Worm (Caenorhabditis elegans): ENCODE data around the gene Y5H2B.3.
A peak's percentile ranks its signal among the peaks of the same experiment; 100 is the strongest.

Gene Y5H2B.3

DNA sequence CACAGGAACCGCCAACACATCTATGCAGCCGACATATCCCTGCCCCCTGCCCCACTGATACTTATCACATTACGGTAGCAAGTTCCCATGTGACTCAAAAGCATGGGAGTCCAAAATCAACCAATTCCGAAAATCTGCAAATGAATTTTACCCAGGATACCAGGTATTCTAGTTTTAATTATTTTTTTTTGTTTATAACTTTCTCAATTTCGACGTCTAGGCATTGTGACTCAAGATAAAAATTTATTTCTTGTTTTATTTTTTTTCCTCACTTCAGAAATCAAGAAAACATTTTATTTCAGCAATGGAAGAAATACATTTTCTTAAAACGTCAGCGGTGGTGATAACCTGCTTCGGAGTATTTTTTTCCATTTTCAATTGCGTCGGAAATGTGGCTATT, 36.6 kb upstream of the Y5H2B.3 start, which contains the start of gene srbc-24:
srbc-24 (plus strand) TSS at position 301 of the 400 bp plus-strand sequence.
- TF ChIP-seq ets-5 (GFP tag; IDR thresholded peaks at IDR 0.05) (no peak), Y116A8C.19 (tag; optimal IDR thresholded peaks at IDR 0.05; ENCODE audit: borderline replicate concordance) (no peak), nhr-19 (GFP tag; conservative IDR thresholded peaks at IDR 0.05) (no peak), mep-1 (tag; optimal IDR thresholded peaks at IDR 0.05) (no peak), fkh-10 (GFP tag; optimal IDR thresholded peaks at IDR 0.05) (no peak)

DNA sequence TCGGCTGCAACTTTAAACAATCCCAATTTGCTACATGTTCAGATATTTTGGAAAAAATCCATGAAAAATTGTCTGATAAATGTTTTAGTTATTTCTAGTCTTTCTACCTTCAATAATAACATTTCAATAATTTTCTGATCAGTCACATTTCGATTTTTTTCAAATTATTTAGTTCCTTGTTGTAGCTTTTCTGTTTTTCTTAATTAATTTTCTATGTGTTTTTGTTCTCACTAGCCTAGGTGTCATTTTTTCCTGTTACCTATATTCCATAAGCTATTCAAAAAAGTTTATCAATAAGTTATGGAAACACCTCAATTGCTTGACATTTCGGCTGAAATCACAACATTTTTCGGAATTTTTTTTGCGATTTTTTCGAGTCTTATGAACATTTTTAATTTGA, 34.8 kb upstream of the Y5H2B.3 start, which contains the start of gene srbc-23:
srbc-23 (plus strand) TSS at position 301 of the 400 bp plus-strand sequence.
- TF ChIP-seq aha-1 (tag; optimal IDR thresholded peaks at IDR 0.05) (no peak), ceh-90 (tag; optimal IDR thresholded peaks at IDR 0.05) (no peak), nhr-20 (tag; optimal IDR thresholded peaks at IDR 0.05) (no peak), jun-1 (tag; optimal IDR thresholded peaks at IDR 0.05) (no peak), nhr-71 (tag; optimal IDR thresholded peaks at IDR 0.05) (no peak), F16B12.6 (tag; optimal IDR thresholded peaks at IDR 0.05) (no peak), dsc-1 (tag; optimal IDR thresholded peaks at IDR 0.05) (no peak), tlp-1 (tag; optimal IDR thresholded peaks at IDR 0.05) (no peak), fkh-4 (tag; optimal IDR thresholded peaks at IDR 0.05; ENCODE audit: borderline replicate concordance) (no peak), ces-1 (GFP tag; optimal IDR thresholded peaks at IDR 0.05) (no peak), vab-15 (tag; optimal IDR thresholded peaks at IDR 0.05) (no peak), nhr-77 (tag; optimal IDR thresholded peaks at IDR 0.05) (no peak)

DNA sequence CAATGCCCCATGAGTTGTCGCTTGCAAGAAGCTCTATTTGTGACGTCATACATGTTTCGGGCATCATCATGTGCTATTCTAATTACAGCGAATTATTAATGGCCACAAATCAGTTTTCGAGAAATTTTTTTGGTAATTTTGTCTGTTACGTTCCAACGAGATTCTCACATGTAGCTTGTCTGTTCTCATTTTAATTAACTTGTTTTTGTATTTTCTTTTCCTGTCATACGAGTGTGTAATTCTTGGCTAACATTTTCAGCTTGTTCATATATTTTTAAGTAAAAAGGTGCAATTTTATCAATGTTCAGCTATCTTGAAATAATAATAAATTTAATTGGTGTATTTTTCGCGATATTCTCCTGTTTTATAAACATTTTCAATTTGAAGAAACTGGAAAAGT, 32.9 kb upstream of the Y5H2B.3 start, which contains the start of gene srbc-21:
srbc-21 (plus strand) TSS at position 301 of the 400 bp plus-strand sequence.
- TF ChIP-seq nhr-12 (tag; optimal IDR thresholded peaks at IDR 0.05) (no peak), efl-1 (optimal IDR thresholded peaks at IDR 0.05) (no peak), efl-1 (GFP tag; optimal IDR thresholded peaks at IDR 0.05 in 1 of 2) (peak in 1 of 2 experiments; percentile 12)

DNA sequence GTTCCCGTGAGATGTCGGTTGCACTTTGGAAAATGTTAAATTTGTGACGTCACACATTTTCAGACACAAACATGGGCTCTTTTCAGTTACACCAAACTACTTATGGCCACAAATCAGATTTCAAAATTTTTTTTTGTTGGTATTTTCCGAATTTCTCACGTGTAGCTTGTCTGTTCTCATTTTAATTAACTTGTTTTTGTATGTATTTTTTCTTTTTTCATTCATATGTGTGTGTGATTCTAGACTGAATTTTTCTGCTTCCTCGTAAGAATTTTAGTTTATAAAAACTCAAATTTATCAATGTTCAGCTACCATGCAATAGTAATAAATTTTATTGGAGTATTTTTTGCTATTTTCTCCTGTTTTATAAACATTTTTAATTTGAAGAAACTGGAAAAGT, 31.3 kb upstream of the Y5H2B.3 start, which contains the start of gene srbc-22:
srbc-22 (plus strand) TSS at position 301 of the 400 bp plus-strand sequence.
- TF ChIP-seq skn-1 (tag; optimal IDR thresholded peaks at IDR 0.05), result no peak
- TF ChIP-seq fos-1 (tag; optimal IDR thresholded peaks at IDR 0.05), result no peak
- no peak for TF ChIP-seq ztf-4 (tag; optimal IDR thresholded peaks at IDR 0.05)
- TF ChIP-seq ets-5 (GFP tag; IDR thresholded peaks at IDR 0.05), result no peak
- no peak for TF ChIP-seq elt-3 (tag; optimal IDR thresholded peaks at IDR 0.05)
- TF ChIP-seq nhr-85 (tag), result no peak
- TF ChIP-seq fkh-8 (tag; optimal IDR thresholded peaks at IDR 0.05), result no peak
- no peak for TF ChIP-seq snpc-4 (tag; optimal IDR thresholded peaks at IDR 0.05)
- TF ChIP-seq hlh-17 (GFP tag; optimal IDR thresholded peaks at IDR 0.05; ENCODE audit: borderline replicate concordance), result no peak
- no peak for TF ChIP-seq dsc-1 (tag; optimal IDR thresholded peaks at IDR 0.05)
- TF ChIP-seq nhr-90 (tag; optimal IDR thresholded peaks at IDR 0.05; ENCODE audit: poor library complexity), result no peak
- no peak for TF ChIP-seq pax-3 (tag; optimal IDR thresholded peaks at IDR 0.05)
- no peak for TF ChIP-seq C16A3.4 (tag; optimal IDR thresholded peaks at IDR 0.05)
- no peak for TF ChIP-seq efl-3 (GFP tag; optimal IDR thresholded peaks at IDR 0.05)
- no peak for TF ChIP-seq lin-15B (tag; optimal IDR thresholded peaks at IDR 0.05)

DNA sequence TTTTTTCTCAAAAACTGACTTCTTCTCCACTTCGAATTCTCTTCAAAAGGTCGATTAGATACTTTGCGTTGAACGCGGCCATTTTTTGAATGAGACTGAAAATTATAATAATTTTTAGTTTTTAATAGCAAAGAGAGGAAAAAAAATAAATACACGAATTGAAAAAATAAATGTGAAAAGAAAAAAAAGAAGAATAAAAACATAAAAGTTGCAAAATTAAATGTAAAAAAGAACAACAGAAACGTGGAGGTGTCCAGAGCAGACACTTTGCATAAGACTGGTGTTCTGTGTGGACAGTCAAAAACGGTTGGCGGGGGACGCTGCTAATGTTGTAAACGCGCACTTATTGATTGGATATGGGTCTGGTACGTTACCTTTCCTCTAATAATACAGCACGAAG, 28.8 kb upstream of the Y5H2B.3 start, which contains the start of gene C45H4.14:
C45H4.14 (minus strand) TSS at position 101 of the 400 bp plus-strand sequence.
- no peak for TF ChIP-seq ceh-8 (GFP tag; optimal IDR thresholded peaks at IDR 0.05)
- no peak for TF ChIP-seq nhr-19 (GFP tag; conservative IDR thresholded peaks at IDR 0.05)
- TF ChIP-seq mdl-1 (tag; optimal IDR thresholded peaks at IDR 0.05), result no peak
- no peak for TF ChIP-seq sup-37 (GFP tag; optimal IDR thresholded peaks at IDR 0.05)
- TF ChIP-seq lin-39 (tag; optimal IDR thresholded peaks at IDR 0.05), result no peak
- no peak for TF ChIP-seq snu-23 (GFP tag; optimal IDR thresholded peaks at IDR 0.05)
- TF ChIP-seq mep-1 (tag; optimal IDR thresholded peaks at IDR 0.05), result no peak
- TF ChIP-seq egl-27 (tag; optimal IDR thresholded peaks at IDR 0.05), result no peak
- no peak for TF ChIP-seq lin-13 (GFP tag; optimal IDR thresholded peaks at IDR 0.05)
- TF ChIP-seq nhr-20 (tag; optimal IDR thresholded peaks at IDR 0.05), result no peak
- TF ChIP-seq xbp-1 (tag; optimal IDR thresholded peaks at IDR 0.05), result no peak
- no peak for TF ChIP-seq aly-2 (tag; optimal IDR thresholded peaks at IDR 0.05)
- no peak for TF ChIP-seq unc-62 (GFP tag; optimal IDR thresholded peaks at IDR 0.05)
- TF ChIP-seq ztf-11 (tag; optimal IDR thresholded peaks at IDR 0.05), result no peak
- no peak for TF ChIP-seq nhr-12 (tag; optimal IDR thresholded peaks at IDR 0.05)
- TF ChIP-seq pax-3 (tag; optimal IDR thresholded peaks at IDR 0.05), result no peak

Data from whole organism, L1 larva.